Fruit fly (Drosophila melanogaster) whole organism, wandering third instar larva: ENCODE measurements around the gene Tbc1d22.

ENCODE experiments used
- Abd-B ChIP-seq: fragments of >200 bp; optimal IDR thresholded peaks from 2 replicates; lab custom pipeline; 2017; ENCODE audit warnings: missing biosample characterization, missing genetic modification characterization
- CG32264 ChIP-seq: fragments of 200-800 bp; sonication (Bioruptor generic); optimal IDR thresholded peaks from 2 replicates; lab custom pipeline; 2016; ENCODE audit warnings: missing biosample characterization, missing genetic modification characterization
- CG9705 ChIP-seq: fragments of 200-800 bp; sonication (Bioruptor generic); optimal IDR thresholded peaks from 2 replicates; lab custom pipeline; 2018; ENCODE audit warnings: missing biosample characterization, mild to moderate bottlenecking, missing genetic modification characterization
- CrebA ChIP-seq: fragments of 200-800 bp; sonication (Bioruptor generic); optimal IDR thresholded peaks from 2 replicates; lab custom pipeline; 2016; ENCODE audit warnings: missing biosample characterization, mild to moderate bottlenecking, missing genetic modification characterization, borderline replicate concordance
- GATAd ChIP-seq: sonication (Bioruptor generic); optimal IDR thresholded peaks from 2 replicates; lab custom pipeline; 2016; ENCODE audit warnings: missing biosample characterization, missing genetic modification characterization
- HLH106 ChIP-seq: fragments of 200-800 bp; optimal IDR thresholded peaks from 3 replicates; lab custom pipeline; 2019; ENCODE audit warnings: missing biosample characterization, mild to moderate bottlenecking, missing genetic modification characterization, moderate library complexity
- Hnf4 ChIP-seq: fragments of 200-800 bp; sonication (Bioruptor generic); optimal IDR thresholded peaks from 2 replicates; lab custom pipeline; 2016; ENCODE audit warnings: missing biosample characterization, mild to moderate bottlenecking, missing genetic modification characterization
- Hr78 ChIP-seq: fragments of >200 bp; optimal IDR thresholded peaks from 2 replicates; lab custom pipeline; 2017; ENCODE audit warnings: missing biosample characterization, missing genetic modification characterization
- Hr83 ChIP-seq: fragments of 200-300 bp; sonication (Bioruptor generic); optimal IDR thresholded peaks from 2 replicates; lab custom pipeline; 2016; ENCODE audit warnings: missing biosample characterization, mild to moderate bottlenecking, missing genetic modification characterization, moderate library complexity; ENCODE audit not compliant: poor library complexity, severe bottlenecking
- Mio ChIP-seq: sonication (Bioruptor generic); optimal IDR thresholded peaks from 2 replicates; lab custom pipeline; 2016; ENCODE audit warnings: missing biosample characterization, missing genetic modification characterization
- N ChIP-seq: fragments of >200 bp; optimal IDR thresholded peaks from 2 replicates; lab custom pipeline; 2018; ENCODE audit warnings: missing biosample characterization, missing external identifiers, missing genetic modification characterization
- OdsH ChIP-seq: fragments of 200-800 bp; sonication (Bioruptor generic); optimal IDR thresholded peaks from 2 replicates; lab custom pipeline; 2016; ENCODE audit warnings: missing biosample characterization, mild to moderate bottlenecking, missing genetic modification characterization
- Rel ChIP-seq, 2 experiments: fragments of 200-800 bp; sonication (Bioruptor generic) in 1 of 2; optimal IDR thresholded peaks; 2 replicates in 1 of 2; 3 replicates in 1 of 2; lab custom pipeline; 2016 to 2019; ENCODE audit warnings: mild to moderate bottlenecking in 2 of 2, missing biosample characterization in 2 of 2, missing genetic modification characterization in 2 of 2, moderate library complexity in 1 of 2
- Sp1 ChIP-seq: fragments of 200-800 bp; sonication (Bioruptor generic); optimal IDR thresholded peaks from 3 replicates; lab custom pipeline; 2019; ENCODE audit warnings: missing biosample characterization, mild to moderate bottlenecking, missing genetic modification characterization, moderate library complexity
- Vsx2 ChIP-seq: fragments of 200-300, 225-300 bp; sonication (Bioruptor generic); optimal IDR thresholded peaks from 2 replicates; lab custom pipeline; 2018; ENCODE audit warnings: missing biosample characterization, missing genetic modification characterization; ENCODE audit not compliant: partially characterized antibody
- br ChIP-seq: fragments of 200-800 bp; sonication (Bioruptor generic); optimal IDR thresholded peaks from 2 replicates; lab custom pipeline; 2016; ENCODE audit warnings: missing biosample characterization, missing genetic modification characterization
- brk ChIP-seq: fragments of 200-800 bp; sonication (Bioruptor generic); optimal IDR thresholded peaks from 2 replicates; lab custom pipeline; 2016; ENCODE audit warnings: missing biosample characterization, mild to moderate bottlenecking, missing genetic modification characterization
- dl ChIP-seq, 2 experiments: fragments of 175-275, 200-275 bp in 1 of 2; fragments of 200-275 bp in 1 of 2; sonication (Bioruptor generic); optimal IDR thresholded peaks; lab custom pipeline; 2018; ENCODE audit warnings: mild to moderate bottlenecking in 2 of 2, missing biosample characterization in 2 of 2, missing genetic modification characterization in 2 of 2, moderate library complexity in 2 of 2; ENCODE audit not compliant: partially characterized antibody in 2 of 2, insufficient read depth in 1 of 2
- dmrt93B ChIP-seq: fragments of 200-800 bp; sonication (Bioruptor generic); optimal IDR thresholded peaks from 2 replicates; lab custom pipeline; 2018; ENCODE audit warnings: missing biosample characterization, mild to moderate bottlenecking, missing genetic modification characterization
- dsf ChIP-seq: sonication (Bioruptor generic); optimal IDR thresholded peaks from 2 replicates; lab custom pipeline; 2016; ENCODE audit warnings: missing biosample characterization, missing genetic modification characterization, borderline replicate concordance
- ey ChIP-seq: fragments of 200-800 bp; sonication (Bioruptor generic); optimal IDR thresholded peaks from 2 replicates; lab custom pipeline; 2016; ENCODE audit warnings: missing biosample characterization, missing genetic modification characterization
- foxo ChIP-seq, 2 experiments: fragments of 200-800 bp; sonication (Bioruptor generic); optimal IDR thresholded peaks; 2 replicates in 1 of 2; 3 replicates in 1 of 2; lab custom pipeline; 2016 to 2017; ENCODE audit warnings: missing biosample characterization in 2 of 2, missing genetic modification characterization in 2 of 2
- fru ChIP-seq: fragments of 200-800 bp; sonication (Bioruptor generic); optimal IDR thresholded peaks from 3 replicates; lab custom pipeline; 2016; ENCODE audit warnings: missing biosample characterization, mild to moderate bottlenecking, missing genetic modification characterization
- jim ChIP-seq: fragments of 175-275, 200-325 bp; sonication (Bioruptor generic); optimal IDR thresholded peaks from 2 replicates; lab custom pipeline; 2016; ENCODE audit warnings: missing biosample characterization, mild to moderate bottlenecking, missing genetic modification characterization
- lola ChIP-seq: fragments of >200 bp; optimal IDR thresholded peaks from 2 replicates; lab custom pipeline; 2017; ENCODE audit warnings: missing biosample characterization, missing genetic modification characterization
- pan ChIP-seq: fragments of >200 bp; optimal IDR thresholded peaks from 2 replicates; lab custom pipeline; 2017
- psq ChIP-seq: fragments of 200-800 bp; sonication (Bioruptor generic); optimal IDR thresholded peaks from 3 replicates; lab custom pipeline; 2017; ENCODE audit warnings: missing biosample characterization, mild to moderate bottlenecking, missing genetic modification characterization, moderate library complexity
- rgr ChIP-seq: fragments of 200-800 bp; sonication (Bioruptor generic); optimal IDR thresholded peaks from 3 replicates; lab custom pipeline; 2016; ENCODE audit warnings: missing biosample characterization, mild to moderate bottlenecking, missing genetic modification characterization
- sage ChIP-seq: fragments of 200-800 bp; sonication (Bioruptor generic); optimal IDR thresholded peaks from 2 replicates; lab custom pipeline; 2016; ENCODE audit warnings: missing biosample characterization, mild to moderate bottlenecking, missing genetic modification characterization
- sv ChIP-seq: fragments of 200-800 bp; sonication (Bioruptor generic); optimal IDR thresholded peaks from 3 replicates; lab custom pipeline; 2016; ENCODE audit warnings: missing biosample characterization, missing genetic modification characterization
- tai ChIP-seq: sonication (Bioruptor generic); optimal IDR thresholded peaks from 2 replicates; lab custom pipeline; 2016; ENCODE audit warnings: missing biosample characterization, missing genetic modification characterization
- usp ChIP-seq: fragments of >200 bp; optimal IDR thresholded peaks from 2 replicates; lab custom pipeline; 2017; ENCODE audit warnings: missing biosample characterization, missing genetic modification characterization
- woc ChIP-seq: sonication (Bioruptor generic); optimal IDR thresholded peaks from 2 replicates; lab custom pipeline; 2016; ENCODE audit warnings: missing biosample characterization, mild to moderate bottlenecking, missing genetic modification characterization

The Tbc1d22 gene

dm6 chr3R:21089416-21089815, 12.6 kb upstream of the Tbc1d22 start:
- TF ChIP-seq OdsH: no peak
- no peak for TF ChIP-seq Sp1
- TF ChIP-seq sv (GFP tag; lab: Kevin White, UChicago): no peak
- peak; percentile 22 for TF ChIP-seq Hr83 (GFP tag; lab: Kevin White, UChicago)
- peak; percentile 38 for TF ChIP-seq fru
- TF ChIP-seq rgr (GFP tag; lab: Kevin White, UChicago): no peak
- TF ChIP-seq woc (GFP tag; lab: Kevin White, UChicago): no peak
- TF ChIP-seq usp (GFP tag; lab: Kevin White, UChicago): no peak
- no peak for TF ChIP-seq tai (GFP tag; lab: Kevin White, UChicago)
- TF ChIP-seq CrebA (GFP tag; lab: Kevin White, UChicago): no peak
- no peak for TF ChIP-seq N (GFP tag; lab: Kevin White, UChicago)
- no peak for TF ChIP-seq dl (GFP tag; optimal IDR thresholded peaks at IDR 0.05; lab: Kevin White, UChicago; ENCODE audit: insufficient read depth in 1 of 2, partially characterized antibody in 2 of 2)
- TF ChIP-seq lola (GFP tag; lab: Kevin White, UChicago): no peak
- no peak for TF ChIP-seq HLH106 (tag; lab: Kevin White, UChicago)
- no peak for TF ChIP-seq CG32264
- TF ChIP-seq foxo (GFP tag; optimal IDR thresholded peaks at IDR 0.05; lab: Kevin White, UChicago): no peak
- no peak for TF ChIP-seq Abd-B (GFP tag; lab: Kevin White, UChicago)

dm6 chr3R:21090230-21091021, 11.6 kb upstream of the Tbc1d22 start:
- no peak for TF ChIP-seq GATAd (GFP tag; lab: Kevin White, UChicago)

- TF ChIP-seq GATAd (GFP tag; lab: Kevin White, UChicago) (no peak), N (GFP tag; lab: Kevin White, UChicago) (no peak), lola (GFP tag; lab: Kevin White, UChicago) (no peak), fru (no peak), dl (GFP tag; optimal IDR thresholded peaks at IDR 0.05; lab: Kevin White, UChicago; ENCODE audit: insufficient read depth in 1 of 2, partially characterized antibody in 2 of 2) (no peak), Hr83 (GFP tag; lab: Kevin White, UChicago) (no peak), Hnf4 (GFP tag; lab: Kevin White, UChicago) (no peak), Mio (GFP tag; lab: Kevin White, UChicago) (no peak), psq (no peak), CrebA (GFP tag; lab: Kevin White, UChicago) (no peak), dsf (GFP tag; lab: Kevin White, UChicago) (no peak), Abd-B (GFP tag; lab: Kevin White, UChicago) (no peak)
Measured at dm6 chr3R:21091500-21091899, 10.5 kb upstream of the Tbc1d22 start.

dm6 chr3R:21092036-21092435, 10.0 kb upstream of the Tbc1d22 start:
- TF ChIP-seq dl (GFP tag; optimal IDR thresholded peaks at IDR 0.05; lab: Kevin White, UChicago; ENCODE audit: insufficient read depth in 1 of 2, partially characterized antibody in 2 of 2) (no peak), CG9705 (no peak), fru (no peak), CG32264 (no peak), Rel (GFP tag; optimal IDR thresholded peaks at IDR 0.05; lab: Kevin White, UChicago) (no peak), Rel (tag; optimal IDR thresholded peaks at IDR 0.05; lab: Kevin White, UChicago) (no peak), dsf (GFP tag; lab: Kevin White, UChicago) (no peak), psq (no peak), tai (GFP tag; lab: Kevin White, UChicago) (no peak), sv (GFP tag; lab: Kevin White, UChicago) (no peak), jim (GFP tag; lab: Kevin White, UChicago) (no peak), Vsx2 (GFP tag; lab: Kevin White, UChicago) (no peak), sage (GFP tag; lab: Kevin White, UChicago) (no peak), Hr78 (no peak), pan (lab: Kevin White, UChicago) (no peak), brk (GFP tag; lab: Kevin White, UChicago) (no peak), dmrt93B (GFP tag; lab: Kevin White, UChicago) (no peak), foxo (GFP tag; optimal IDR thresholded peaks at IDR 0.05; lab: Kevin White, UChicago) (no peak), br (GFP tag; lab: Kevin White, UChicago) (no peak), ey (GFP tag; lab: Kevin White, UChicago) (no peak), Sp1 (no peak)
